Worm (Caenorhabditis elegans): ENCODE data around the gene fbxa-13.

Gene fbxa-13

DNA sequence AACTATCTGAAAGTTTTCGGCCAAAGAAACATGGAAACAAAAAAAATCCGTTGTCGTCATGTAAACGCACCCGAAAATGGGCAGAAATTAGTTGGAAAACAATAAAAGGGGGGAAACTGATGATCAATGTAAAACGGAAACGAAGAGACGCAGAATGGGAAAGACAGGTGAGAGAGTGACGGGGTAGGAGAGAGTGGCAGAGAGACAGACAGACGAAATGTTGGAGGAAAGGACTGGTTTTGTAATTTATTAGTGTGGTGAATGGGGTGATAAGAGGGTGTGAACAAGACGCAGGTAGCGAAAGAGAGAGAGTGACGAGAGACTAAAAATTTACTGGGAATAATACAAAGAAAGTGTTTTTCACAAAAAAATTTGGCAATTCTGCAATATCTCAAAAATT, 24.7 kb downstream of the fbxa-13 start (continued):
- TF ChIP-seq mxl-2 (GFP tag; conservative IDR thresholded peaks at IDR 0.05) (no peak), nhr-102 (tag; optimal IDR thresholded peaks at IDR 0.05) (peak; percentile 52), nhr-111 (GFP tag; optimal IDR thresholded peaks at IDR 0.05) (no peak), snpc-1.2 (GFP tag; IDR thresholded peaks at IDR 0.05) (no peak), unc-39 (tag; optimal IDR thresholded peaks at IDR 0.05) (no peak), attf-4 (tag; optimal IDR thresholded peaks at IDR 0.05) (no peak), duxl-1 (tag; optimal IDR thresholded peaks at IDR 0.05; ENCODE audit: poor library complexity) (peak; percentile 30), unc-62 (GFP tag; optimal IDR thresholded peaks at IDR 0.05 in 1 of 2) (peak in 1 of 2 experiments; percentile 91), unc-62 (tag; optimal IDR thresholded peaks at IDR 0.05) (no peak), aly-2 (tag; optimal IDR thresholded peaks at IDR 0.05) (no peak), tag-97 (GFP tag; IDR thresholded peaks at IDR 0.05) (no peak), mep-1 (tag; optimal IDR thresholded peaks at IDR 0.05) (peak; percentile 81), nhr-28 (tag; optimal IDR thresholded peaks at IDR 0.05) (peak; percentile 93), tra-1 (GFP tag; IDR thresholded peaks at IDR 0.05) (peak; percentile 87), ama-1 (optimal IDR thresholded peaks at IDR 0.05) (no peak), hlh-11 (tag; optimal IDR thresholded peaks at IDR 0.05) (peak; percentile 95), ces-1 (GFP tag; optimal IDR thresholded peaks at IDR 0.05) (no peak), zip-2 (tag; optimal IDR thresholded peaks at IDR 0.05) (no peak), T20F7.1 (GFP tag; optimal IDR thresholded peaks at IDR 0.05) (no peak), nhr-48 (tag; optimal IDR thresholded peaks at IDR 0.05) (peak; percentile 68), madf-9 (GFP tag; conservative IDR thresholded peaks at IDR 0.05) (no peak), vab-7 (GFP tag; IDR thresholded peaks at IDR 0.05) (no peak), cey-2 (tag; optimal IDR thresholded peaks at IDR 0.05; ENCODE audit: borderline replicate concordance, insufficient read depth) (no peak), set-16 (GFP tag; IDR thresholded peaks at IDR 0.05) (0 out of 2 replicates have a peak, but pooled peaks have one; percentile 21), mdl-1 (tag; optimal IDR thresholded peaks at IDR 0.05) (peak in 1 of 2 experiments; percentile 80), spr-3 (GFP tag; optimal IDR thresholded peaks at IDR 0.05) (no peak), ctbp-1 (GFP tag; IDR thresholded peaks at IDR 0.05) (peak; percentile 33; the same call in 1 of the 2 replicates), snpc-4 (tag; optimal IDR thresholded peaks at IDR 0.05) (no peak), spr-1 (tag; optimal IDR thresholded peaks at IDR 0.05) (no peak), zfp-3 (GFP tag; conservative IDR thresholded peaks at IDR 0.05) (0 out of 2 replicates have a peak, but pooled peaks have one; percentile 44), lin-29 (GFP tag; IDR thresholded peaks at IDR 0.05) (no peak), egl-27 (tag; optimal IDR thresholded peaks at IDR 0.05) (no peak), mdt-29 (GFP tag; IDR thresholded peaks at IDR 0.05) (no peak), nhr-237 (tag; optimal IDR thresholded peaks at IDR 0.05) (no peak), zip-11 (GFP tag; IDR thresholded peaks at IDR 0.05) (no peak), dpl-1 (GFP tag; optimal IDR thresholded peaks at IDR 0.05) (peak; percentile 38), Y48G9A.11 (GFP tag; IDR thresholded peaks at IDR 0.05) (no peak), lin-38 (GFP tag; IDR thresholded peaks at IDR 0.05) (no peak), F44E2.7 (GFP tag; IDR thresholded peaks at IDR 0.05) (no peak), nhr-11 (tag; optimal IDR thresholded peaks at IDR 0.05) (peak; percentile 53), ZK546.5 (tag; optimal IDR thresholded peaks at IDR 0.05) (no peak), ceh-32 (tag; optimal IDR thresholded peaks at IDR 0.05; ENCODE audit: poor library complexity) (no peak), php-3 (GFP tag; IDR thresholded peaks at IDR 0.05) (peak; percentile 99), Y5F2A.4 (GFP tag; optimal IDR thresholded peaks at IDR 0.05) (no peak), dmd-6 (GFP tag; IDR thresholded peaks at IDR 0.05) (peak; percentile 94)

Data from whole organism, L4 larva.